Worm (Caenorhabditis elegans) whole organism, L3 larva: Measurements from ENCODE around the gene R12C12.9.
"Not testable (repeated sequence)": the region's sequence is repeated elsewhere in the genome, so short reads cannot be mapped to it uniquely, and the experiment has no call there.

Experiments
- ZK546.5 ChIP-seq: sonication (generic microtip); optimal IDR thresholded peaks from 2 replicates; lab custom pipeline; 2017; ENCODE audit warnings: missing biosample characterization, missing genetic modification characterization
- aly-2 ChIP-seq: fragments of 150-350 bp; optimal IDR thresholded peaks from 2 replicates; lab custom pipeline; 2014; ENCODE audit warnings: missing biosample characterization, missing genetic modification characterization
- ceh-82 ChIP-seq: fragments of 150-350 bp; optimal IDR thresholded peaks from 2 replicates; lab custom pipeline; 2014; ENCODE audit warnings: missing biosample characterization, missing genetic modification characterization
- daf-12 ChIP-seq: fragments of 150-350 bp; optimal IDR thresholded peaks from 2 replicates; lab custom pipeline; 2014; ENCODE audit warnings: missing biosample characterization, missing genetic modification reagents, missing genetic modification characterization
- egl-27 ChIP-seq: sonication (generic microtip); optimal IDR thresholded peaks from 4 replicates; lab custom pipeline; 2017; ENCODE audit warnings: missing biosample characterization, missing genetic modification reagents, missing genetic modification characterization
- egl-5 ChIP-seq: fragments of 150-350 bp; optimal IDR thresholded peaks from 2 replicates; lab custom pipeline; 2017; ENCODE audit warnings: missing biosample characterization, missing genetic modification reagents, missing genetic modification characterization, inconsistent platforms
- elt-1 ChIP-seq: fragments of 150-350 bp; optimal IDR thresholded peaks from 2 replicates; lab custom pipeline; 2014; ENCODE audit warnings: missing biosample characterization, missing genetic modification characterization
- elt-2 ChIP-seq: sonication (generic microtip); optimal IDR thresholded peaks from 2 replicates; lab custom pipeline; 2016; ENCODE audit warnings: missing genetic modification reagents, mild to moderate bottlenecking, missing genetic modification characterization, missing compliant biosample characterization
- eor-1 ChIP-seq, 2 experiments: fragments of 150-350 bp; optimal IDR thresholded peaks; 2 replicates each; lab custom pipeline; 2014 to 2018; ENCODE audit warnings: missing biosample characterization in 2 of 2, missing genetic modification characterization in 2 of 2
- fkh-10 ChIP-seq: sonication (generic microtip); optimal IDR thresholded peaks from 2 replicates; lab custom pipeline; 2017; ENCODE audit warnings: missing biosample characterization, missing genetic modification reagents, missing genetic modification characterization
- hmg-11 ChIP-seq: sonication (generic microtip); optimal IDR thresholded peaks from 2 replicates; lab custom pipeline; 2016; ENCODE audit warnings: missing genetic modification characterization, missing compliant biosample characterization
- lin-15B ChIP-seq: fragments of 150-350 bp; optimal IDR thresholded peaks from 2 replicates; lab custom pipeline; 2014; ENCODE audit warnings: missing biosample characterization, missing genetic modification characterization
- lin-39 ChIP-seq: fragments of 150-350 bp; optimal IDR thresholded peaks from 2 replicates; lab custom pipeline; 2018; ENCODE audit warnings: missing biosample characterization, missing genetic modification reagents, missing genetic modification characterization
- lsy-12 ChIP-seq: sonication (generic microtip); optimal IDR thresholded peaks from 2 replicates; lab custom pipeline; 2016; ENCODE audit warnings: mild to moderate bottlenecking, missing genetic modification characterization, missing compliant biosample characterization
- mdl-1 ChIP-seq: fragments of 150-350 bp; optimal IDR thresholded peaks from 2 replicates; lab custom pipeline; 2014; ENCODE audit warnings: missing biosample characterization, missing genetic modification characterization
- nfya-1 ChIP-seq: sonication (generic microtip); optimal IDR thresholded peaks from 2 replicates; lab custom pipeline; 2017; ENCODE audit warnings: missing genetic modification characterization, mild to moderate bottlenecking, missing compliant biosample characterization, antibody characterized with exemption, moderate library complexity; ENCODE audit not compliant: insufficient read depth
- nhr-11 ChIP-seq: fragments of 150-350 bp; optimal IDR thresholded peaks from 2 replicates; lab custom pipeline; 2014; ENCODE audit warnings: missing biosample characterization, missing genetic modification characterization
- nhr-237 ChIP-seq: fragments of 150-350 bp; optimal IDR thresholded peaks from 2 replicates; lab custom pipeline; 2014; ENCODE audit warnings: missing biosample characterization, missing genetic modification characterization
- nhr-43 ChIP-seq: sonication (generic microtip); optimal IDR thresholded peaks from 2 replicates; lab custom pipeline; 2016; ENCODE audit warnings: mild to moderate bottlenecking, missing genetic modification characterization, missing compliant biosample characterization; ENCODE audit not compliant: poor library complexity, severe bottlenecking
- nhr-67 ChIP-seq: fragments of 150-350 bp; optimal IDR thresholded peaks from 2 replicates; lab custom pipeline; 2014; ENCODE audit warnings: missing biosample characterization, missing genetic modification characterization
- nhr-76 ChIP-seq: fragments of 150-350 bp; sonication (generic microtip); optimal IDR thresholded peaks from 5 replicates; lab custom pipeline; 2014; ENCODE audit warnings: missing biosample characterization, missing genetic modification characterization
- pha-4 ChIP-seq: fragments of 150-350 bp; optimal IDR thresholded peaks from 2 replicates; lab custom pipeline; 2014; ENCODE audit warnings: missing biosample characterization, missing genetic modification reagents, missing genetic modification characterization
- pqm-1 ChIP-seq: fragments of 150-350 bp; optimal IDR thresholded peaks from 2 replicates; lab custom pipeline; 2017; ENCODE audit warnings: missing biosample characterization, missing genetic modification characterization, inconsistent platforms
- tbx-2 ChIP-seq: sonication (generic microtip); optimal IDR thresholded peaks from 2 replicates; lab custom pipeline; 2016; ENCODE audit warnings: mild to moderate bottlenecking, missing genetic modification characterization, missing compliant biosample characterization
- unc-39 ChIP-seq: sonication (generic microtip); optimal IDR thresholded peaks from 4 replicates; lab custom pipeline; 2017; ENCODE audit warnings: missing biosample characterization, missing genetic modification characterization
- zag-1 ChIP-seq: fragments of 150-350 bp; optimal IDR thresholded peaks from 2 replicates; lab custom pipeline; 2014; ENCODE audit warnings: missing biosample characterization, missing genetic modification characterization
- ztf-11 ChIP-seq: fragments of 150-350 bp; optimal IDR thresholded peaks from 2 replicates; lab custom pipeline; 2014; ENCODE audit warnings: missing biosample characterization, missing genetic modification characterization
- ztf-4 ChIP-seq: fragments of 150-350 bp; optimal IDR thresholded peaks from 2 replicates; lab custom pipeline; 2014; ENCODE audit warnings: missing biosample characterization, missing genetic modification characterization

Gene R12C12.9

DNA sequence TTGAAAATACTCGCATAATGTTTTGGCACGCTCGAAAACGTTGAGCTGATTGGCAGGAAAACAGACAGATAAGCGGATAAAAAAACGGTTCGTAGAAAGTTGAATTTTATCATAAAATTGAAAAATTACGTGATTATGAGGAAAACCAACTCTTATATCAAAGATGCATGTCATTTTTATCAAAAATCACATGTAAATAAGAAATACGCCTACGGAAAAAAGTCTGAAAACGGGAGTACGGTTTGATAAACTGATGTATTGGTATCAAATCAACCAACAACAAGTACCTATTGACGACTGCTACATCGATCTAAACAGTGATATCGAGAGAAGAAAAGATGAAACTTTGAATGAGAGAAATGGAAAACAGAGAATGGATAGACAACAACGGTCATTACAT lies 868 bp upstream of the R12C12.9 start:
- TF ChIP-seq elt-2 (tag; lab: Kevin White, UChicago): peak; percentile 90
- no peak for TF ChIP-seq nhr-43
- TF ChIP-seq ZK546.5 (tag; lab: Kevin White, UChicago): no peak
- peak; percentile 49 for TF ChIP-seq pha-4 (tag; lab: Kevin White, UChicago)
- TF ChIP-seq pqm-1 (tag; lab: Kevin White, UChicago): peak; percentile 51
- TF ChIP-seq lin-39 (tag; lab: Kevin White, UChicago): no peak

- TF ChIP-seq aly-2 (tag; lab: Kevin White, UChicago) (no peak), elt-2 (tag; lab: Kevin White, UChicago) (no peak), zag-1 (tag; lab: Kevin White, UChicago) (no peak), nfya-1 (no peak), lin-15B (tag; lab: Kevin White, UChicago) (no peak)
Measured at ce11 chrII:6022596-6022995, 2.2 kb downstream of the R12C12.9 start.

DNA sequence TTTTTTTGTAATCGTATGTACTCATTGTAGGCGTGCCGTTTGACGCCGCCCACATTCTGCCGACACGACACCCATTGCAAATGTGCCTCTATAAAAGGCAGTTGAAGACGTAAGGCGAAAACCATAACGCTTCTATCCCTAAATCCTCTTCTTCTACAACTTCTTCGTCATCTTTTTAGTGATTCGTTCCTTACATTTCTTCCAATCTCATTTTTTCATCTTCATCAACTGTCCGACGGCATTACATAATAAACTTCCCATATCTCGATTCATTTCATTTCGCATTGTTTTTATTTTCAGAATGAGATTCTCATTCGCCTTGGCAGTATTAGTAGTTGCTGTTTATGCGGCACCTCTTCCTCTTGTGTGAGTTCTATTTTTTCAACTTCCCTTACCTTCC lies 4.4 kb downstream of the R12C12.9 start, which contains the start of gene ZK84.1:
TSS of gene ZK84.1 (plus strand) at position 301 of the 400 bp plus-strand sequence.
- no peak for TF ChIP-seq fkh-10
- TF ChIP-seq, all 47 proteins: peak for 0

- TF ChIP-seq aly-2 (tag; lab: Kevin White, UChicago): no peak
- no peak for TF ChIP-seq lsy-12 (tag; lab: Kevin White, UChicago)
- TF ChIP-seq daf-12: no peak
- TF ChIP-seq unc-39 (tag; lab: Kevin White, UChicago): no peak
- no peak for TF ChIP-seq nhr-76
- TF ChIP-seq ceh-82: no peak
- no peak for TF ChIP-seq lin-15B (tag; lab: Kevin White, UChicago)
- TF ChIP-seq elt-1: no peak
- no peak for TF ChIP-seq nhr-237
- TF ChIP-seq hmg-11 (tag; lab: Kevin White, UChicago): no peak
- TF ChIP-seq mdl-1 (tag; lab: Kevin White, UChicago): no peak
Measured at ce11 chrII:6016410-6016809, 8.4 kb downstream of the R12C12.9 start, which contains the start of gene ZK84.5. ZK84.5 (minus strand) TSS chrII:6016510.

DNA sequence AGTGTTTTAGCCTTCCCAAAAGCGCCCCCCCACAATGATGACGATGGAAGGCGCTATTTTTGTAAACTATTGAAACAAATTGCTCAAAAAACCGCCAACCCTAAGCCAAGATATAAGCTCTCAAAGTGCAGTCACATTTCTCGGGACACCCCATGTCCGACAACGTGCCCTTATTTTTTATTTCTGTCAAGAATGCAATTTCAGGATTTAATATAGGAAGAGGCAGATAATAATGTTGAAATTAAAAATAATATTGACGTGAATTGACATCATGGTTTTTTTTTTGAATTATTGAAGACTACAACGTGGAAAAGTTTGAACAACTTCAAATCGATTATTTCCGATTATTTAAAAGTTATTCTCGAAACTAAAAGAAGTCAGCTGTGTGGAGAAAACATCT lies 10.7 kb downstream of the R12C12.9 start, which contains the start of gene ZK84.2:
TSS of gene ZK84.2 (plus strand) at position 301 of the 400 bp plus-strand sequence.
- TF ChIP-seq daf-12; nhr-11 (tag; lab: Kevin White, UChicago); elt-2 (tag; lab: Kevin White, UChicago): not testable (repeated sequence)
- TF ChIP-seq, all 47 proteins: peak for 0; not testable (repeated sequence) for 47

ce11 chrII:6010544-6010943 lies 14.2 kb downstream of the R12C12.9 start, which contains the start of gene ins-20:
ins-20 (plus strand) TSS chrII:6010844.
- TF ChIP-seq ztf-11 (tag; lab: Kevin White, UChicago): no peak
- TF ChIP-seq ceh-82: no peak
- no peak for TF ChIP-seq ztf-4 (tag; lab: Kevin White, UChicago)
- no peak for TF ChIP-seq nhr-237
- TF ChIP-seq egl-27 (tag; lab: Kevin White, UChicago): no peak
- no peak for TF ChIP-seq lsy-12 (tag; lab: Kevin White, UChicago)
- TF ChIP-seq fkh-10: no peak
- TF ChIP-seq zag-1 (tag; lab: Kevin White, UChicago): no peak
- no peak for TF ChIP-seq ZK546.5 (tag; lab: Kevin White, UChicago)
- TF ChIP-seq nfya-1: no peak
- no peak for TF ChIP-seq mdl-1 (tag; lab: Kevin White, UChicago)
- no peak for TF ChIP-seq tbx-2 (tag; lab: Kevin White, UChicago)
- no peak for TF ChIP-seq nhr-67
- TF ChIP-seq aly-2 (tag; lab: Kevin White, UChicago): no peak
- TF ChIP-seq eor-1 (tag; optimal IDR thresholded peaks at IDR 0.05; lab: Kevin White, UChicago): no peak

DNA sequence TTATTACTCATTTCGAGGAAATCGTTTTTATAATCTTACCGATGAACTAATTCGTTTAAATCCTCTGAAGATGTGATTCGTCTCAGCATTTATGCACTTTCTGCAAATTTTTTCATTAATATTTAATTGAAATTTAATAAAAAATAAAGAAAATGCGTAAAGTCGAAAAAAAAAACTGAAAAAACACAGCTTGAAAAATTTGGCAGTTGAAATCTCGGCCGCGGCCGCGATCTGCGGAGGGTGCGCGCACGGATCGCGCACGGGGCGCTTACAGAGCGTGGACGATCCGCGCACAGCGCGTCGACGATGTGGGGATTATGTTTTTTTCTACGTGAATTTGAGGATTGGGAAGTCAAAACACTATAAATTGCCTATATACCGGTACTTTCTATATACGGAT lies 15.9 kb downstream of the R12C12.9 start, which contains the start of gene ZK84.4:
TSS of gene ZK84.4 (minus strand) at position 101 of the 400 bp plus-strand sequence.
- not testable (repeated sequence) for TF ChIP-seq egl-27 (tag; lab: Kevin White, UChicago); daf-12; egl-5
